Fruit fly (Drosophila melanogaster) whole organism, adult: ENCODE measurements around the gene CG32163.
A peak's percentile ranks its signal among the peaks of the same experiment; 100 is the strongest.

Experiments used
- CG11617 ChIP-seq: fragments of 200-800 bp; sonication (Bioruptor generic); optimal IDR thresholded peaks from 2 replicates; lab custom pipeline; 2017; ENCODE audit warnings: mild to moderate bottlenecking, missing biosample characterization, missing genetic modification reagents, missing genetic modification characterization
- CG12768 ChIP-seq: fragments of 200-800 bp; sonication (Bioruptor generic); optimal IDR thresholded peaks from 2 replicates; lab custom pipeline; 2017; ENCODE audit warnings: missing biosample characterization, missing genetic modification characterization, mild to moderate bottlenecking, moderate library complexity, missing genetic modification reagents
- CG14711 ChIP-seq: fragments of 200-800 bp; sonication (Bioruptor generic); optimal IDR thresholded peaks from 2 replicates; lab custom pipeline; 2018; ENCODE audit warnings: missing biosample characterization, mild to moderate bottlenecking, missing genetic modification characterization, moderate library complexity
- CG1620 ChIP-seq: fragments of 200-800 bp; sonication (Bioruptor generic); optimal IDR thresholded peaks from 2 replicates; lab custom pipeline; 2016; ENCODE audit warnings: missing biosample characterization, missing genetic modification characterization
- CG33017 ChIP-seq: fragments of 200-800 bp; sonication (Bioruptor generic); optimal IDR thresholded peaks from 2 replicates; lab custom pipeline; 2018; ENCODE audit warnings: missing biosample characterization, mild to moderate bottlenecking, missing genetic modification characterization, moderate library complexity
- CG5204 ChIP-seq: fragments of 200-800 bp; sonication (Bioruptor generic); optimal IDR thresholded peaks from 2 replicates; lab custom pipeline; 2016; ENCODE audit warnings: missing biosample characterization, missing genetic modification characterization
- CG7045 ChIP-seq: fragments of 200-800 bp; sonication (Bioruptor generic); optimal IDR thresholded peaks from 2 replicates; lab custom pipeline; 2017; ENCODE audit warnings: missing biosample characterization, mild to moderate bottlenecking, missing genetic modification characterization
- CG7101 ChIP-seq: fragments of 200-800 bp; sonication (Bioruptor generic); optimal IDR thresholded peaks from 2 replicates; lab custom pipeline; 2018; ENCODE audit warnings: missing biosample characterization, mild to moderate bottlenecking, missing genetic modification characterization, moderate library complexity
- Clk ChIP-seq: fragments of 200-800 bp; sonication (Bioruptor generic); optimal IDR thresholded peaks from 2 replicates; lab custom pipeline; 2017; ENCODE audit warnings: missing biosample characterization, missing genetic modification characterization
- Crg-1 ChIP-seq: fragments of 200-800 bp; sonication (Bioruptor generic); optimal IDR thresholded peaks from 2 replicates; lab custom pipeline; 2016; ENCODE audit warnings: missing biosample characterization, missing genetic modification characterization
- Hr96 ChIP-seq: fragments of 200-800 bp; sonication (Bioruptor generic); optimal IDR thresholded peaks from 2 replicates; lab custom pipeline; 2016; ENCODE audit warnings: missing biosample characterization, missing genetic modification characterization
- Mnt ChIP-seq: fragments of 200-800 bp; sonication (Bioruptor generic); optimal IDR thresholded peaks from 2 replicates; lab custom pipeline; 2016; ENCODE audit warnings: missing biosample characterization, mild to moderate bottlenecking, missing genetic modification characterization
- bab1 ChIP-seq: fragments of 200-800 bp; sonication (Bioruptor generic); optimal IDR thresholded peaks from 3 replicates; lab custom pipeline; 2019; ENCODE audit warnings: missing biosample characterization, mild to moderate bottlenecking, missing genetic modification characterization, moderate library complexity
- cic ChIP-seq: fragments of 200-800 bp; sonication (Bioruptor generic); optimal IDR thresholded peaks from 2 replicates; lab custom pipeline; 2017; ENCODE audit warnings: missing biosample characterization, mild to moderate bottlenecking, missing genetic modification characterization, moderate library complexity
- cnc ChIP-seq, 2 experiments: fragments of >200 bp; optimal IDR thresholded peaks; 2 replicates each; lab custom pipeline; 2017
- kay ChIP-seq: fragments of 200-800 bp; sonication (Bioruptor generic); peaks from one replicate; lab custom pipeline; 2016; ENCODE audit warnings: missing biosample characterization, missing genetic modification characterization, borderline replicate concordance
- ovo ChIP-seq: fragments of 200-800 bp; sonication (Bioruptor generic); optimal IDR thresholded peaks from 2 replicates; lab custom pipeline; 2016; ENCODE audit warnings: missing biosample characterization, missing genetic modification characterization
- pad ChIP-seq: fragments of 200-800 bp; sonication (Bioruptor generic); optimal IDR thresholded peaks from 3 replicates; lab custom pipeline; 2017; ENCODE audit warnings: missing biosample characterization, missing genetic modification characterization, mild to moderate bottlenecking, moderate library complexity, missing genetic modification reagents
- tj ChIP-seq: fragments of 200-800 bp; sonication (Bioruptor generic); optimal IDR thresholded peaks from 3 replicates; lab custom pipeline; 2017; ENCODE audit warnings: missing biosample characterization, mild to moderate bottlenecking, missing genetic modification characterization, moderate library complexity
- toe ChIP-seq: fragments of 200-800 bp; sonication (Bioruptor generic); optimal IDR thresholded peaks from 2 replicates; lab custom pipeline; 2016; ENCODE audit warnings: missing biosample characterization, missing genetic modification characterization

Gene CG32163

DNA sequence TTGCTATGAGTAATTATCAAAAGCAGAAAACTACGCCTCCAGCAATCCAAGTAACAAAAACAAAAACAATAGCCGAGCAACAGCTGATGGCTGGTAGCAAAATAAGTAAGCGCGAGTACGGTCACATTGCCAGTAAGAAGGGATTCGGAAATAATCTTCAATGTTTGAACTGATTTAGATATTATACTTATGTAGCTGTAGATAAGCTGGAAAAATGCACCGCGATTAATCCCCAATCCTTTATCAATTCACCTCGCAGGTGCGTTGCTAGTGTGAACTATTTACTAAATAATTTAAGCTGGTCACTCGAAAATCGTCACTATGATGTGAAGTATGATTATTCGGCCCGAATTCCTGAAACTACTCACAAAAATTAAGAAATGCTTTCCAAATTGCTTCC, at the start of gene CG32163, which contains the start of gene Syx8:
CG32163 (plus strand) TSS at position 169 of the 400 bp plus-strand sequence.
Syx8 (minus strand) TSS at position 69 of the 400 bp plus-strand sequence.
- TF ChIP-seq CG14711 (tag; lab: Kevin White, UChicago) (no peak), pad (GFP tag; lab: Kevin White, UChicago) (no peak), CG7101 (tag; lab: Kevin White, UChicago) (peak; percentile 9), cic (GFP tag; lab: Kevin White, UChicago) (peak; percentile 32), Mnt (GFP tag; lab: Kevin White, UChicago) (peak; percentile 25), bab1 (GFP tag; lab: Kevin White, UChicago) (peak; percentile 36), tj (peak; percentile 17), CG12768 (GFP tag; lab: Kevin White, UChicago) (no peak)

- TF ChIP-seq CG14711 (tag; lab: Kevin White, UChicago) (no peak), pad (GFP tag; lab: Kevin White, UChicago) (no peak), kay (no peak), CG1620 (GFP tag; lab: Kevin White, UChicago) (no peak), CG11617 (GFP tag; lab: Kevin White, UChicago) (no peak), CG7045 (GFP tag; lab: Kevin White, UChicago) (no peak), Mnt (GFP tag; lab: Kevin White, UChicago) (no peak), cnc (optimal IDR thresholded peaks at IDR 0.05; lab: Kevin White, UChicago) (no peak), toe (GFP tag; lab: Kevin White, UChicago) (no peak), Crg-1 (GFP tag; lab: Kevin White, UChicago) (no peak), CG12768 (GFP tag; lab: Kevin White, UChicago) (no peak), CG7101 (tag; lab: Kevin White, UChicago) (no peak), cic (GFP tag; lab: Kevin White, UChicago) (no peak)
These were observed 43.8 kb upstream of the CG32163 start, which contains the start of gene CG43373 for dm6 chr3L:16542998-16543624. Gene CG43373 (minus strand): TSS chr3L:16543370.

dm6 chr3L:16544220-16544619, 42.7 kb upstream of the CG32163 start:
- TF ChIP-seq kay, result no peak
- no peak for TF ChIP-seq CG1620 (GFP tag; lab: Kevin White, UChicago)
- TF ChIP-seq CG11617 (GFP tag; lab: Kevin White, UChicago), result no peak
- no peak for TF ChIP-seq Hr96 (GFP tag; lab: Kevin White, UChicago)
- no peak for TF ChIP-seq CG33017 (tag; lab: Kevin White, UChicago)
- no peak for TF ChIP-seq bab1 (GFP tag; lab: Kevin White, UChicago)
- no peak for TF ChIP-seq Mnt (GFP tag; lab: Kevin White, UChicago)
- no peak for TF ChIP-seq ovo (GFP tag; lab: Kevin White, UChicago)
- TF ChIP-seq CG14711 (tag; lab: Kevin White, UChicago), result no peak
- no peak for TF ChIP-seq Clk (GFP tag; lab: Kevin White, UChicago)
- no peak for TF ChIP-seq CG5204 (GFP tag; lab: Kevin White, UChicago)
- no peak for TF ChIP-seq pad (GFP tag; lab: Kevin White, UChicago)
- TF ChIP-seq cic (GFP tag; lab: Kevin White, UChicago), result no peak
- no peak for TF ChIP-seq tj
- no peak for TF ChIP-seq CG7101 (tag; lab: Kevin White, UChicago)
- no peak for TF ChIP-seq Crg-1 (GFP tag; lab: Kevin White, UChicago)
- no peak for TF ChIP-seq CG7045 (GFP tag; lab: Kevin White, UChicago)
- no peak for TF ChIP-seq CG12768 (GFP tag; lab: Kevin White, UChicago)

- TF ChIP-seq CG7101 (tag; lab: Kevin White, UChicago) (no peak), CG7045 (GFP tag; lab: Kevin White, UChicago) (no peak), CG1620 (GFP tag; lab: Kevin White, UChicago) (no peak), CG33017 (tag; lab: Kevin White, UChicago) (no peak), CG11617 (GFP tag; lab: Kevin White, UChicago) (no peak), toe (GFP tag; lab: Kevin White, UChicago) (no peak), Crg-1 (GFP tag; lab: Kevin White, UChicago) (no peak), Mnt (GFP tag; lab: Kevin White, UChicago) (no peak), Clk (GFP tag; lab: Kevin White, UChicago) (no peak), tj (no peak), CG14711 (tag; lab: Kevin White, UChicago) (no peak), Hr96 (GFP tag; lab: Kevin White, UChicago) (no peak), pad (GFP tag; lab: Kevin White, UChicago) (no peak), CG12768 (GFP tag; lab: Kevin White, UChicago) (no peak), cic (GFP tag; lab: Kevin White, UChicago) (no peak), bab1 (GFP tag; lab: Kevin White, UChicago) (no peak)
These were observed 41.4 kb upstream of the CG32163 start, which contains the start of gene CG13033 for dm6 chr3L:16545511-16545910. Gene CG13033 (minus strand): TSS chr3L:16545628.

DNA sequence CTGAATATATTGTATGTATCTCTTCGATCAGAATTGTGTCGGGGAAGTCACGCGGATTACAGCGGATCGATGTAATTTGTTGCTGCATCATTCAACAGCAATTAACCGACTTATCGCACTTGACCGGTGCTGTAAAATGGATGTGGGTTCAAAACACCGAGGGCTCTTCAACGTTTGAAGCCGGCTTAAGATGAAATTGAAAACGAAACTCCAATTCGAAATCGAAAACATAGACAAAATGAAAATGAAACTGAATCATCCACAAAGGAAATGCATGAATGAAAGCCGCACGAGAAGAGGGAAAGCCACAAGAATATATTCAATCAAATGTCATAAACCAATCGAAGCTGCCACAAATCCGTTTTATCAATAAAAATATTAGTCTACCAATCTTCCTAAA, 40.8 kb upstream of the CG32163 start:
- no peak for TF ChIP-seq Clk (GFP tag; lab: Kevin White, UChicago)
- no peak for TF ChIP-seq cnc (optimal IDR thresholded peaks at IDR 0.05; lab: Kevin White, UChicago)
- no peak for TF ChIP-seq CG5204 (GFP tag; lab: Kevin White, UChicago)
- no peak for TF ChIP-seq Hr96 (GFP tag; lab: Kevin White, UChicago)
- no peak for TF ChIP-seq CG14711 (tag; lab: Kevin White, UChicago)
- no peak for TF ChIP-seq CG7045 (GFP tag; lab: Kevin White, UChicago)

- TF ChIP-seq CG1620 (GFP tag; lab: Kevin White, UChicago) (no peak), CG7101 (tag; lab: Kevin White, UChicago) (no peak), toe (GFP tag; lab: Kevin White, UChicago) (no peak)
These were observed 30.4 kb upstream of the CG32163 start, which contains the start of gene CG4229 for dm6 chr3L:16556523-16556922. Gene CG4229 (plus strand): TSS chr3L:16556823.
